Comparison of ENCODE assay signal across 4 worm cellular contexts in genomic region chrII:9755425-9755824, ce11.
TF ChIP-seq lines count a peak whose summit lies in the region.

No protein-coding gene starts in this region.

TF ChIP-seq in whole organism, L1 larva, 84 proteins besides CTCF, POLR2A, EP300 and RAD21 (continues in another document):
- no peak for TF ChIP-seq nhr-237 (tag; optimal IDR thresholded peaks at IDR 0.05; lab: Kevin White, UChicago)
- TF ChIP-seq ceh-8 (GFP tag; optimal IDR thresholded peaks at IDR 0.05; lab: Kevin White, UChicago): no peak
- TF ChIP-seq Y116A8C.19 (tag; optimal IDR thresholded peaks at IDR 0.05; lab: Kevin White, UChicago; ENCODE audit: borderline replicate concordance): no peak
- TF ChIP-seq aly-2 (tag; optimal IDR thresholded peaks at IDR 0.05; lab: Kevin White, UChicago): no peak
- TF ChIP-seq mef-2 (tag; optimal IDR thresholded peaks at IDR 0.05; lab: Kevin White, UChicago): no peak
- TF ChIP-seq mep-1 (tag; optimal IDR thresholded peaks at IDR 0.05; lab: Kevin White, UChicago): no peak
- peak; percentile 64 for TF ChIP-seq unc-86 (tag; optimal IDR thresholded peaks at IDR 0.05; lab: Kevin White, UChicago)
- no peak for TF ChIP-seq blmp-1 (tag; optimal IDR thresholded peaks at IDR 0.05; lab: Kevin White, UChicago)
- no peak for TF ChIP-seq dpl-1 (GFP tag; optimal IDR thresholded peaks at IDR 0.05; lab: Kevin White, UChicago)
- TF ChIP-seq tlp-1 (tag; optimal IDR thresholded peaks at IDR 0.05; lab: Kevin White, UChicago): no peak
- no peak for TF ChIP-seq nhr-28 (tag; optimal IDR thresholded peaks at IDR 0.05; lab: Kevin White, UChicago)
- no peak for TF ChIP-seq unc-98 (GFP tag; IDR thresholded peaks at IDR 0.05; lab: Robert Waterston, UW)
- TF ChIP-seq dsc-1 (tag; optimal IDR thresholded peaks at IDR 0.05; lab: Kevin White, UChicago): peak; percentile 92
- TF ChIP-seq pax-3 (tag; optimal IDR thresholded peaks at IDR 0.05; lab: Kevin White, UChicago): no peak
- TF ChIP-seq fkh-8 (tag; optimal IDR thresholded peaks at IDR 0.05; lab: Kevin White, UChicago): no peak
- TF ChIP-seq C34B4.2 (tag; optimal IDR thresholded peaks at IDR 0.05; lab: Kevin White, UChicago): no peak
- TF ChIP-seq aha-1 (tag; optimal IDR thresholded peaks at IDR 0.05; lab: Kevin White, UChicago): no peak
- no peak for TF ChIP-seq xbp-1 (tag; optimal IDR thresholded peaks at IDR 0.05; lab: Kevin White, UChicago)
- no peak for TF ChIP-seq egl-27 (tag; optimal IDR thresholded peaks at IDR 0.05; lab: Kevin White, UChicago)
- peak; percentile 19 for TF ChIP-seq egl-13 (tag; optimal IDR thresholded peaks at IDR 0.05; lab: Kevin White, UChicago)
- peak; percentile 11 for TF ChIP-seq nhr-47 (tag; optimal IDR thresholded peaks at IDR 0.05; lab: Kevin White, UChicago)
- no peak for TF ChIP-seq sptf-1 (tag; optimal IDR thresholded peaks at IDR 0.05; lab: Kevin White, UChicago)
- TF ChIP-seq tbx-2 (tag; optimal IDR thresholded peaks at IDR 0.05; lab: Kevin White, UChicago): no peak
- no peak for TF ChIP-seq fos-1 (tag; optimal IDR thresholded peaks at IDR 0.05; lab: Kevin White, UChicago)

TF ChIP-seq in whole organism, L2 larva, 48 proteins besides CTCF, POLR2A, EP300 and RAD21:
- TF ChIP-seq snpc-4 (tag; optimal IDR thresholded peaks at IDR 0.05; lab: Kevin White, UChicago): no peak
- TF ChIP-seq lsy-2 (tag; optimal IDR thresholded peaks at IDR 0.05; lab: Kevin White, UChicago): peak in 1 of 2 experiments; percentile 13
- TF ChIP-seq skn-1 (tag; optimal IDR thresholded peaks at IDR 0.05; lab: Kevin White, UChicago): no peak
- no peak for TF ChIP-seq ceh-82 (tag; optimal IDR thresholded peaks at IDR 0.05; lab: Kevin White, UChicago)
- no peak for TF ChIP-seq zag-1 (tag; optimal IDR thresholded peaks at IDR 0.05; lab: Kevin White, UChicago)
- no peak for TF ChIP-seq gmeb-1 (tag; optimal IDR thresholded peaks at IDR 0.05; lab: Kevin White, UChicago)
- TF ChIP-seq elt-1 (tag; optimal IDR thresholded peaks at IDR 0.05; lab: Kevin White, UChicago): no peak
- TF ChIP-seq unc-55 (GFP tag; optimal IDR thresholded peaks at IDR 0.05; lab: Kevin White, UChicago): peak; percentile 40
- TF ChIP-seq Y55F3AM.14 (GFP tag; optimal IDR thresholded peaks at IDR 0.05; lab: Kevin White, UChicago): no peak
- no peak for TF ChIP-seq mbf-1 (tag; optimal IDR thresholded peaks at IDR 0.05; lab: Kevin White, UChicago)
- no peak for TF ChIP-seq egl-27 (tag; optimal IDR thresholded peaks at IDR 0.05; lab: Kevin White, UChicago)
- TF ChIP-seq nhr-23 (tag; optimal IDR thresholded peaks at IDR 0.05; lab: Kevin White, UChicago): no peak
- TF ChIP-seq nhr-25 (tag; optimal IDR thresholded peaks at IDR 0.05; lab: Kevin White, UChicago): no peak
- TF ChIP-seq ZK546.5 (tag; optimal IDR thresholded peaks at IDR 0.05; lab: Kevin White, UChicago): no peak
- no peak for TF ChIP-seq ama-1 (optimal IDR thresholded peaks at IDR 0.05; lab: Kevin White, UChicago)
- peak; percentile 38 for TF ChIP-seq mab-5 (tag; optimal IDR thresholded peaks at IDR 0.05; lab: Kevin White, UChicago)

TF ChIP-seq in whole organism, L3 larva, 47 proteins besides CTCF, POLR2A, EP300 and RAD21:
- no peak for TF ChIP-seq pha-4 (tag; optimal IDR thresholded peaks at IDR 0.05; lab: Kevin White, UChicago)
- TF ChIP-seq fkh-10 (GFP tag; optimal IDR thresholded peaks at IDR 0.05; lab: Kevin White, UChicago): peak; percentile 45

TF ChIP-seq in whole organism, mixed stage, embryonic, 35 proteins besides CTCF, POLR2A, EP300 and RAD21:
- TF ChIP-seq ces-1 (GFP tag; optimal IDR thresholded peaks at IDR 0.05; lab: Kevin White, UChicago) (peak; percentile 81), hlh-1 (tag; optimal IDR thresholded peaks at IDR 0.05; lab: Kevin White, UChicago) (no peak), elt-3 (tag; optimal IDR thresholded peaks at IDR 0.05; lab: Kevin White, UChicago) (no peak)
